Worm (Caenorhabditis elegans): Measurements from ENCODE around the gene ZK616.61.
A peak's percentile ranks its signal among the peaks of the same experiment; 100 is the strongest.

- TF ChIP-seq flt-1 (GFP tag; IDR thresholded peaks at IDR 0.05): no peak
- no peak for TF ChIP-seq tbx-37 (GFP tag; conservative IDR thresholded peaks at IDR 0.05)
- TF ChIP-seq tbx-11 (GFP tag; IDR thresholded peaks at IDR 0.05): no peak
- TF ChIP-seq hmg-4 (GFP tag; optimal IDR thresholded peaks at IDR 0.05): no peak
- TF ChIP-seq F13C5.2 (tag; optimal IDR thresholded peaks at IDR 0.05): no peak
- no peak for TF ChIP-seq ama-1 (optimal IDR thresholded peaks at IDR 0.05)
- TF ChIP-seq tra-4 (tag; optimal IDR thresholded peaks at IDR 0.05): no peak
- TF ChIP-seq sea-1 (GFP tag; conservative IDR thresholded peaks at IDR 0.05): no peak
- no peak for TF ChIP-seq ceh-36 (tag; optimal IDR thresholded peaks at IDR 0.05)
- peak; percentile 33 for TF ChIP-seq aly-1 (tag; optimal IDR thresholded peaks at IDR 0.05)
- no peak for TF ChIP-seq ets-7 (tag; optimal IDR thresholded peaks at IDR 0.05)
- no peak for TF ChIP-seq pes-1 (GFP tag; IDR thresholded peaks at IDR 0.05)
- TF ChIP-seq hmbx-1 (tag; optimal IDR thresholded peaks at IDR 0.05): no peak
Measured at ce11 chrIV:5368860-5369259, 36.6 kb upstream of the ZK616.61 start.

Measured in whole organism, early embryonic.